Worm (Caenorhabditis elegans): ENCODE results near the gene cra-1.

The cra-1 gene

DNA sequence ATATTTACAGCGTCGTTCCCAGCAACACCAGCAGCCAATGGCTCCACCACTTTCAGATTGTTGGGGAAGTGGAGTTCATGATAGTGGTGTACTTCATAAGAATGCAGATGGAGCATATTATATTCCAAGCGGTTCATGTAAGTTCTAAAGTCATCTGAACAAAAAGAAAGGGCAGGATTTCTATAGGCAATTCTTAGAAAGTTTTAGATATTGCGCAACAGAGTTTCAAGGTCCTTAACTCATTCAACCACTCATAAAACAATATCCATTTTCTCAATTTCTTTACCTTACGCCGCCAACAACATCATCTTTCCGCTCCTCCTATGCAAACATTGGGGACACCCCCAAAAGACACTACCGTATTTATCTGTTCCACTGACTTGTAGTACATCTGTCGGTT, 37.9 kb downstream of the cra-1 start:
- TF ChIP-seq ceh-58 (GFP tag; IDR thresholded peaks at IDR 0.05) = no peak
- no peak for TF ChIP-seq hrde-1 (tag; optimal IDR thresholded peaks at IDR 0.05; ENCODE audit: borderline replicate concordance)
- TF ChIP-seq madf-10 (tag; optimal IDR thresholded peaks at IDR 0.05) = no peak
- no peak for TF ChIP-seq Y79H2A.3 (GFP tag; conservative IDR thresholded peaks at IDR 0.05)
- TF ChIP-seq unc-62 (GFP tag; optimal IDR thresholded peaks at IDR 0.05) = no peak
- TF ChIP-seq F22D6.2 (tag; optimal IDR thresholded peaks at IDR 0.05) = no peak

DNA sequence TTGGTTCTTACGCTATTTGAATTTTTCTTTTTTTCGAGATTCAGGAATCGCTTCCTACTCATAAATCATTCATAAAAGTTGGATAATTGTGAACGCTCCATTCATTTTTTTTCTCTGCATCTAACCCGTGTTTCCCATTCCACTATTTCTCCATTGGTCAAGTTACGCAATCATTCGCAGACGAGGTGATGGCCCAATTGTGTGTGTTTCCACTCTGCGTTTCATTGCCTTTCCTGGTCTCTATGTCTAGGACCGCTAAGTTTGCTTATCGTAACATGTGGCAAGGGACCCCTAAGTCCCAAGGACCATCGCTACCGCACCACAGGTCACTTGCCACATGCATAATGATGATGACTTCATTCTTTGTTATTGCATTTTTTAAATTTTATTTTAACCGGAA, 43.1 kb downstream of the cra-1 start:
- no peak for TF ChIP-seq egl-44 (GFP tag; IDR thresholded peaks at IDR 0.05)
- TF ChIP-seq F10E7.11 (tag; optimal IDR thresholded peaks at IDR 0.05) = no peak
- no peak for TF ChIP-seq C06A6.2 (GFP tag; conservative IDR thresholded peaks at IDR 0.05)
- no peak for TF ChIP-seq Y67H2A.10 (GFP tag; conservative IDR thresholded peaks at IDR 0.05)
- no peak for TF ChIP-seq C17E4.6 (GFP tag; IDR thresholded peaks at IDR 0.05)
- no peak for TF ChIP-seq ceh-40 (GFP tag; IDR thresholded peaks at IDR 0.05)
- TF ChIP-seq sea-2 (GFP tag; IDR thresholded peaks at IDR 0.05) = no peak
- TF ChIP-seq ztf-22 (GFP tag; optimal IDR thresholded peaks at IDR 0.05) = no peak
- no peak for TF ChIP-seq tbp1 (GFP tag; optimal IDR thresholded peaks at IDR 0.05)
- TF ChIP-seq nfya-2 (GFP tag; IDR thresholded peaks at IDR 0.05) = no peak
- no peak for TF ChIP-seq die-1 (tag; optimal IDR thresholded peaks at IDR 0.05)
- TF ChIP-seq nhr-27 (tag; optimal IDR thresholded peaks at IDR 0.05) = no peak
- TF ChIP-seq mcd-1 (GFP tag; IDR thresholded peaks at IDR 0.05) = no peak
- TF ChIP-seq hmg-20 (GFP tag; IDR thresholded peaks at IDR 0.05) = no peak

DNA sequence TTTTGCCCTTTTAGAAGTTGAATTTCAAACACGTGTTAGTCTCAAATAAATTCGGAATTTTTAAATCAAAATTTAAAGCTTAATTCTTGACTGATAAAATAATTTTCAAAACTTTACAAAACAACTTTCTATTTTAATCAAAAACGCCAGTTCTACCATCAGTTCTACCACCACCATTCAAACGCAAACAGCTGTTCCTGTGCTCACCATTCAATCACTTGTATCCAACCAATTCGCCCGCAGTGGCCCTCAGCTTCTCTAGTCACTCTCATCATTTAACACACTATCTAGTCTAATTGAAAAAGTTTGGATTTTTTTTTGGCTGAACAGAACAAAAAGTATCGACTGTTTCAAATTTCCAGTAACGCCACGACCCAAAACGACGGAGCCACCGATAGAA, 46.5 kb downstream of the cra-1 start:
- TF ChIP-seq ztf-28 (GFP tag; IDR thresholded peaks at IDR 0.05) = no peak
- TF ChIP-seq ztf-18 (tag; optimal IDR thresholded peaks at IDR 0.05) = no peak
- TF ChIP-seq ceh-40 (GFP tag; IDR thresholded peaks at IDR 0.05) = no peak
- TF ChIP-seq nhr-80 (tag; optimal IDR thresholded peaks at IDR 0.05) = no peak
- no peak for TF ChIP-seq unc-62 (GFP tag; optimal IDR thresholded peaks at IDR 0.05)
- TF ChIP-seq ceh-100 (GFP tag; IDR thresholded peaks at IDR 0.05) = no peak
- no peak for TF ChIP-seq athp-1 (tag; optimal IDR thresholded peaks at IDR 0.05)
- no peak for TF ChIP-seq akir-1 (GFP tag; optimal IDR thresholded peaks at IDR 0.05)
- TF ChIP-seq Y79H2A.3 (GFP tag; conservative IDR thresholded peaks at IDR 0.05) = no peak
- no peak for TF ChIP-seq F55B11.4 (tag; optimal IDR thresholded peaks at IDR 0.05; ENCODE audit: borderline replicate concordance, insufficient read depth)
- TF ChIP-seq ztf-22 (GFP tag; optimal IDR thresholded peaks at IDR 0.05) = no peak
- no peak for TF ChIP-seq dpff-1 (tag; optimal IDR thresholded peaks at IDR 0.05)
- TF ChIP-seq sdz-38 (tag; optimal IDR thresholded peaks at IDR 0.05) = no peak
- TF ChIP-seq lsy-27 (tag; optimal IDR thresholded peaks at IDR 0.05; ENCODE audit: borderline replicate concordance, insufficient read depth) = no peak

DNA sequence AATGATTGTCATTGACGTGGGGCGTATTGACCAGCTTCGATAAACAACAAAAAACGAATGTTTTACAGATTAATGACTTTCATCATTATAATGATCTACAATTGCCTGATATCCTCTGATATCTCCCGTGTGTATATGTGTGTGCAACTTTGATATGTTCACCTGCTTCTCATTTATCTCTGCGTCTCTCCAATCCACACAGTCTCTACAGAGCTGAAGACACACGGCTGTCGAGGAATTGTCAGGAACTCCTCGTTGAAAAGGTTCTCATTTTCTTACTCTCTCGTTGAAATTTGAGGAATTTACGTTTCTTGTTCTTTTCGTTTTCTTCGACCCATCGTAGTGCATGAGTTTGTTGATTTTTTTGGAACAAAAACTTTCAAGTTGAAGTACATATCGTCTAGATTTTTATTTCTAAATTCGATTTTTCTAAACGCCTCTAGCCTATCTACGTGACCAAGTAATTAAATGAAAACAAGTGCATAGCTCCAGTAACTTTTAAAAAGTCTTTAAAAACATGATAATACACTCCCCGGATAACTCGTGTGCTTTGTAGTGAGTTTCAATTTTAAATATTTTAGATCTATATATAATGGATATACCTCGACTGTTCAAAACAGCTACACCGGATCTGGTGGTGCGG, 48.8 kb downstream of the cra-1 start, which contains the start of gene ten-1:
Gene ten-1 (plus strand): TSS at position 593 of the 643 bp plus-strand sequence.
- TF ChIP-seq B0019.2 (GFP tag; conservative IDR thresholded peaks at IDR 0.05) (no peak), lir-1 (GFP tag; conservative IDR thresholded peaks at IDR 0.05) (no peak), efl-1 (GFP tag; optimal IDR thresholded peaks at IDR 0.05) (no peak), rpc-1 (optimal IDR thresholded peaks at IDR 0.05) (no peak), rpc-1 (tag; optimal IDR thresholded peaks at IDR 0.05) (no peak), hmg-1.2 (GFP tag; IDR thresholded peaks at IDR 0.05) (0 out of 2 replicates have a peak, but pooled peaks have one; percentile 31), tbp1 (GFP tag; optimal IDR thresholded peaks at IDR 0.05) (no peak)
